Worm (Caenorhabditis elegans): ENCODE data around the gene F26F4.5.

DNA sequence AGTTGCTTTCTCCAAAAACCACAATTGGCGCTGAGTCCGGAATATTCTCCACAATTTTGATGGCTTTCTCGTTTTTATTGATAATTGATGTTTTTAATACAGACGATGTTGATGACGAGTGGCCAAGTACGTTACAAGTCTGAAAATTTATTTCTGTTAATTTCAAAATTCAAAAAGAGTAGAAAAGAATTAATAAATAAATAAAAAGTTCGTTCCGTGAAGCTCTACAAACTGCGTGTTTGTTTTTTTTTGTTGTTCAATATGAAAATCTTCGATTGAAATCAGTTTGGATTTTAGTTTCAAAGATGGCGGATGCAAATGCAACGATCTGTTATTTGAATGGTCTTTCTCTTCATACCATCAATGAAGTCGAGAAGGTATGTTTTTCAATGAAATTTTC is 19.9 kb upstream of the F26F4.5 start, which contains the start of gene F26F4.2:
- TF ChIP-seq him-1 (tag; optimal IDR thresholded peaks at IDR 0.05) (no peak), W03F9.2 (tag; optimal IDR thresholded peaks at IDR 0.05) (no peak)

Measured in whole organism, L4/young adult.